Worm (Caenorhabditis elegans): Measurements from ENCODE around the gene C44B11.4.

ce11 chrIII:3139144-3139543, 4.4 kb downstream of the C44B11.4 start, which contains the start of gene mec-12:
- no peak for TF ChIP-seq flt-1 (GFP tag; IDR thresholded peaks at IDR 0.05)
- TF ChIP-seq ztf-23 (GFP tag; IDR thresholded peaks at IDR 0.05): no peak
